Worm (Caenorhabditis elegans) whole organism, L1 larva: ENCODE data around the gene plc-2.

Experiments
- C04F5.9 ChIP-seq: sonication (generic microtip); optimal IDR thresholded peaks from 2 replicates; lab custom pipeline; 2016; ENCODE audit warnings: missing genetic modification characterization, missing compliant biosample characterization
- C16A3.4 ChIP-seq: fragments of 150-350 bp; optimal IDR thresholded peaks from 2 replicates; lab custom pipeline; 2014; ENCODE audit warnings: missing biosample characterization, missing genetic modification characterization
- C34B4.2 ChIP-seq: sonication (generic microtip); optimal IDR thresholded peaks from 2 replicates; lab custom pipeline; 2017; ENCODE audit warnings: mild to moderate bottlenecking, missing genetic modification characterization, missing compliant biosample characterization
- F16B12.6 ChIP-seq: fragments of 150-350 bp; optimal IDR thresholded peaks from 2 replicates; lab custom pipeline; 2014; ENCODE audit warnings: missing biosample characterization, missing genetic modification characterization
- aha-1 ChIP-seq: fragments of 150-350 bp; optimal IDR thresholded peaks from 2 replicates; lab custom pipeline; 2014; ENCODE audit warnings: missing biosample characterization, missing genetic modification characterization
- aly-2 ChIP-seq: fragments of 150-350 bp; optimal IDR thresholded peaks from 2 replicates; lab custom pipeline; 2014; ENCODE audit warnings: missing biosample characterization, missing genetic modification characterization
- blmp-1 ChIP-seq: fragments of 150-350 bp; optimal IDR thresholded peaks from 2 replicates; lab custom pipeline; 2014; ENCODE audit warnings: missing biosample characterization, missing genetic modification characterization
- ceh-63 ChIP-seq: fragments of 200-800 bp; sonication (Bioruptor generic); optimal IDR thresholded peaks from 2 replicates; lab custom pipeline; 2018; ENCODE audit warnings: mild to moderate bottlenecking, missing genetic modification characterization, missing compliant biosample characterization
- ceh-8 ChIP-seq: fragments of 200-800 bp; sonication (Bioruptor generic); optimal IDR thresholded peaks from 2 replicates; lab custom pipeline; 2018; ENCODE audit warnings: mild to moderate bottlenecking, missing genetic modification characterization, moderate library complexity, missing compliant biosample characterization
- ceh-82 ChIP-seq, 3 experiments: fragments of 150-350 bp in 1 of 3; sonication (generic microtip) in 2 of 3; optimal IDR thresholded peaks; 2 replicates each; lab custom pipeline; 2014 to 2017; ENCODE audit warnings: missing biosample characterization in 3 of 3, missing genetic modification characterization in 3 of 3
- ceh-90 ChIP-seq: sonication (generic microtip); optimal IDR thresholded peaks from 2 replicates; lab custom pipeline; 2016; ENCODE audit warnings: missing genetic modification characterization, missing compliant biosample characterization
- ces-1 ChIP-seq: fragments of 150-350 bp; optimal IDR thresholded peaks from 2 replicates; lab custom pipeline; 2014; ENCODE audit warnings: missing biosample characterization, missing genetic modification reagents, missing genetic modification characterization
- dsc-1 ChIP-seq: sonication (generic microtip); optimal IDR thresholded peaks from 2 replicates; lab custom pipeline; 2016; ENCODE audit warnings: mild to moderate bottlenecking, missing genetic modification characterization, missing compliant biosample characterization
- egl-27 ChIP-seq, 2 experiments: fragments of 150-350 bp in 1 of 2; sonication (generic microtip); optimal IDR thresholded peaks; 3 replicates each; lab custom pipeline; 2017 to 2018; ENCODE audit warnings: missing biosample characterization in 2 of 2, missing genetic modification characterization in 2 of 2, missing genetic modification reagents in 2 of 2
- elt-2 ChIP-seq: sonication (generic microtip); optimal IDR thresholded peaks from 2 replicates; lab custom pipeline; 2016; ENCODE audit warnings: missing genetic modification characterization, mild to moderate bottlenecking, inconsistent platforms, missing compliant biosample characterization, missing genetic modification reagents
- elt-3 ChIP-seq, 6 experiments: fragments of 150-350 bp in 1 of 6; sonication (generic microtip); optimal IDR thresholded peaks; 2 replicates each; lab custom pipeline; 2017 to 2018; ENCODE audit warnings: missing biosample characterization in 6 of 6, missing genetic modification characterization in 6 of 6, inconsistent platforms in 1 of 6
- ets-5 ChIP-seq: fragments of 200-800 bp; sonication (Bioruptor generic); IDR thresholded peaks from 2 replicates; pipeline ENCODE4 v1.3.6; 2022; ENCODE audit warnings: missing genetic modification characterization, missing compliant biosample characterization
- fkh-4 ChIP-seq: sonication (generic microtip); optimal IDR thresholded peaks from 2 replicates; lab custom pipeline; 2016; ENCODE audit warnings: missing compliant biosample characterization, missing genetic modification characterization, borderline replicate concordance
- fkh-8 ChIP-seq: sonication (generic microtip); optimal IDR thresholded peaks from 2 replicates; lab custom pipeline; 2016; ENCODE audit warnings: mild to moderate bottlenecking, missing genetic modification characterization, missing compliant biosample characterization
- fos-1 ChIP-seq: fragments of 150-350 bp; optimal IDR thresholded peaks from 2 replicates; lab custom pipeline; 2014; ENCODE audit warnings: missing biosample characterization, missing genetic modification characterization
- grh-1 ChIP-seq: fragments of 200-800 bp; sonication (Bioruptor generic); IDR thresholded peaks from 2 replicates; pipeline ENCODE4 v1.3.6; 2022; ENCODE audit warnings: missing genetic modification reagents, missing genetic modification characterization, missing compliant biosample characterization
- hlh-17 ChIP-seq: fragments of 200-800 bp; sonication (Bioruptor generic); optimal IDR thresholded peaks from 2 replicates; lab custom pipeline; 2018; ENCODE audit warnings: missing genetic modification characterization, mild to moderate bottlenecking, missing compliant biosample characterization, moderate library complexity, borderline replicate concordance
- irx-1 ChIP-seq: sonication (generic microtip); optimal IDR thresholded peaks from 2 replicates; lab custom pipeline; 2016; ENCODE audit warnings: missing genetic modification characterization, missing compliant biosample characterization
- lin-13 ChIP-seq: fragments of 150-350 bp; optimal IDR thresholded peaks from 2 replicates; lab custom pipeline; 2014; ENCODE audit warnings: missing biosample characterization, missing genetic modification reagents, missing genetic modification characterization
- lin-35 ChIP-seq, 2 experiments: fragments of 150-350 bp; optimal IDR thresholded peaks; 2 replicates each; lab custom pipeline; 2014; ENCODE audit warnings: missing biosample characterization in 2 of 2, missing genetic modification characterization in 2 of 2, missing genetic modification reagents in 2 of 2
- lin-39 ChIP-seq: fragments of 150-350 bp; optimal IDR thresholded peaks from 2 replicates; lab custom pipeline; 2014; ENCODE audit warnings: missing biosample characterization, missing genetic modification reagents, missing genetic modification characterization
- lir-3 ChIP-seq: sonication (generic microtip); optimal IDR thresholded peaks from 2 replicates; lab custom pipeline; 2016; ENCODE audit warnings: mild to moderate bottlenecking, missing genetic modification characterization, moderate library complexity, missing compliant biosample characterization; ENCODE audit not compliant: poor library complexity
- lsy-2 ChIP-seq, 2 experiments: fragments of 150-350 bp; optimal IDR thresholded peaks; 2 replicates each; lab custom pipeline; 2014; ENCODE audit warnings: missing biosample characterization in 2 of 2, missing genetic modification characterization in 2 of 2
- mab-9 ChIP-seq: fragments of 200-800 bp; sonication (Bioruptor generic); IDR thresholded peaks from 2 replicates; pipeline ENCODE4 v1.3.6; 2022; ENCODE audit warnings: missing genetic modification reagents, missing genetic modification characterization, missing compliant biosample characterization
- mdl-1 ChIP-seq, 2 experiments: fragments of 150-350 bp; optimal IDR thresholded peaks; 2 replicates each; lab custom pipeline; 2014 to 2017; ENCODE audit warnings: missing biosample characterization in 2 of 2, missing genetic modification characterization in 2 of 2, inconsistent platforms in 1 of 2
- mef-2 ChIP-seq: fragments of 150-350 bp; optimal IDR thresholded peaks from 2 replicates; lab custom pipeline; 2014; ENCODE audit warnings: missing biosample characterization, missing genetic modification characterization
- mep-1 ChIP-seq: fragments of 150-350 bp; optimal IDR thresholded peaks from 2 replicates; lab custom pipeline; 2014; ENCODE audit warnings: missing biosample characterization, missing genetic modification characterization
- nhr-12 ChIP-seq: sonication (generic microtip); optimal IDR thresholded peaks from 2 replicates; lab custom pipeline; 2017; ENCODE audit warnings: missing biosample characterization, missing genetic modification characterization
- nhr-237 ChIP-seq: fragments of 150-350 bp; optimal IDR thresholded peaks from 2 replicates; lab custom pipeline; 2014; ENCODE audit warnings: missing biosample characterization, missing genetic modification characterization
- nhr-47 ChIP-seq: sonication (generic microtip); optimal IDR thresholded peaks from 2 replicates; lab custom pipeline; 2016; ENCODE audit warnings: mild to moderate bottlenecking, missing genetic modification characterization, moderate library complexity, missing compliant biosample characterization
- nhr-76 ChIP-seq: sonication (generic microtip); optimal IDR thresholded peaks from 2 replicates; lab custom pipeline; 2017; ENCODE audit warnings: missing biosample characterization, missing genetic modification characterization
- nhr-90 ChIP-seq: sonication (generic microtip); optimal IDR thresholded peaks from 2 replicates; lab custom pipeline; 2016; ENCODE audit warnings: mild to moderate bottlenecking, missing genetic modification characterization, missing compliant biosample characterization; ENCODE audit not compliant: poor library complexity
- pag-3 ChIP-seq: sonication (generic microtip); optimal IDR thresholded peaks from 2 replicates; lab custom pipeline; 2017; ENCODE audit warnings: missing genetic modification characterization, mild to moderate bottlenecking, missing compliant biosample characterization, antibody characterized with exemption, borderline replicate concordance; ENCODE audit not compliant: insufficient read depth
- pax-3 ChIP-seq: fragments of 200-800 bp; sonication (Bioruptor generic); optimal IDR thresholded peaks from 2 replicates; lab custom pipeline; 2018; ENCODE audit warnings: mild to moderate bottlenecking, missing genetic modification characterization, moderate library complexity, missing compliant biosample characterization
- rnt-1 ChIP-seq: sonication (generic microtip); optimal IDR thresholded peaks from 2 replicates; lab custom pipeline; 2016; ENCODE audit warnings: mild to moderate bottlenecking, missing genetic modification characterization, moderate library complexity, missing compliant biosample characterization
- snpc-4 ChIP-seq: fragments of 150-350 bp; optimal IDR thresholded peaks from 2 replicates; lab custom pipeline; 2014; ENCODE audit warnings: missing biosample characterization, missing genetic modification characterization
- sox-4 ChIP-seq: sonication (generic microtip); optimal IDR thresholded peaks from 2 replicates; lab custom pipeline; 2016; ENCODE audit warnings: missing genetic modification characterization, missing compliant biosample characterization
- sup-37 ChIP-seq: fragments of 200-800 bp; sonication (Bioruptor generic); optimal IDR thresholded peaks from 2 replicates; lab custom pipeline; 2018; ENCODE audit warnings: mild to moderate bottlenecking, missing genetic modification characterization, missing compliant biosample characterization
- tbx-2 ChIP-seq: sonication (generic microtip); optimal IDR thresholded peaks from 2 replicates; lab custom pipeline; 2016; ENCODE audit warnings: missing genetic modification characterization, missing compliant biosample characterization
- tlp-1 ChIP-seq: fragments of 150-350 bp; optimal IDR thresholded peaks from 2 replicates; lab custom pipeline; 2014; ENCODE audit warnings: missing biosample characterization, missing genetic modification characterization
- unc-130 ChIP-seq: fragments of 150-350 bp; optimal IDR thresholded peaks from 2 replicates; lab custom pipeline; 2017; ENCODE audit warnings: missing biosample characterization, missing genetic modification characterization, inconsistent platforms
- unc-62 ChIP-seq: fragments of 150-350 bp; optimal IDR thresholded peaks from 2 replicates; lab custom pipeline; 2014; ENCODE audit warnings: missing biosample characterization, missing genetic modification reagents, missing genetic modification characterization
- unc-86 ChIP-seq: sonication (generic microtip); optimal IDR thresholded peaks from 2 replicates; lab custom pipeline; 2016; ENCODE audit warnings: missing genetic modification characterization, missing compliant biosample characterization
- unc-98 ChIP-seq: fragments of 200-800 bp; sonication (Bioruptor generic); IDR thresholded peaks from 2 replicates; pipeline ENCODE4 v1.3.6; 2022; ENCODE audit warnings: missing genetic modification characterization, missing compliant biosample characterization
- xbp-1 ChIP-seq: sonication (generic microtip); optimal IDR thresholded peaks from 2 replicates; lab custom pipeline; 2016; ENCODE audit warnings: missing genetic modification characterization, missing compliant biosample characterization
- zip-4 ChIP-seq: fragments of 200-800 bp; sonication (Bioruptor generic); optimal IDR thresholded peaks from 2 replicates; lab custom pipeline; 2018; ENCODE audit warnings: mild to moderate bottlenecking, missing genetic modification characterization, moderate library complexity, missing compliant biosample characterization
- ztf-4 ChIP-seq: fragments of 150-350 bp; optimal IDR thresholded peaks from 2 replicates; lab custom pipeline; 2014; ENCODE audit warnings: missing biosample characterization, missing genetic modification characterization

The plc-2 gene

ce11 chrV:15189567-15189966, 2.8 kb upstream of the plc-2 start, which contains the start of gene cyn-3 (continued):
- TF ChIP-seq lin-39, result peak; percentile 86
- TF ChIP-seq mep-1 (tag; lab: Kevin White, UChicago), result peak; percentile 92
- peak; percentile 90 for TF ChIP-seq unc-86 (tag; lab: Kevin White, UChicago)
- peak; percentile 32 for TF ChIP-seq sup-37 (GFP tag; lab: Kevin White, UChicago)
- peak; percentile 92 for TF ChIP-seq pax-3 (tag; lab: Kevin White, UChicago)
- peak; percentile 89 for TF ChIP-seq fkh-8 (tag; lab: Kevin White, UChicago)
- TF ChIP-seq ceh-90 (tag; lab: Kevin White, UChicago), result no peak
- no peak for TF ChIP-seq ets-5
- peak; percentile 85 for TF ChIP-seq nhr-90 (tag; lab: Kevin White, UChicago)
- peak; percentile 90 for TF ChIP-seq fos-1 (tag; lab: Kevin White, UChicago)
- no peak for TF ChIP-seq hlh-17
- TF ChIP-seq ceh-63 (GFP tag; lab: Kevin White, UChicago), result no peak
- peak; percentile 73 for TF ChIP-seq mef-2 (tag; lab: Kevin White, UChicago)
- TF ChIP-seq unc-130 (tag; lab: Kevin White, UChicago), result peak; percentile 83
- TF ChIP-seq dsc-1, result peak; percentile 88
- TF ChIP-seq ces-1 (GFP tag; lab: Kevin White, UChicago), result no peak
- peak; percentile 74 for TF ChIP-seq F16B12.6 (tag; lab: Kevin White, UChicago)
- peak; percentile 100 for TF ChIP-seq lin-35 (GFP tag; optimal IDR thresholded peaks at IDR 0.05; lab: Kevin White, UChicago)
- peak; percentile 91 for TF ChIP-seq blmp-1
- TF ChIP-seq lir-3, result peak; percentile 64
- TF ChIP-seq sox-4 (tag; lab: Kevin White, UChicago), result peak; percentile 73
- peak in 3 of 6 experiments; percentile 29 to 89 (median 83) for TF ChIP-seq elt-3 (tag; optimal IDR thresholded peaks at IDR 0.05; lab: Kevin White, UChicago)
- TF ChIP-seq tlp-1 (tag; lab: Kevin White, UChicago), result no peak
- no peak for TF ChIP-seq C34B4.2
- TF ChIP-seq fkh-4 (tag; lab: Kevin White, UChicago), result peak; percentile 31
- TF ChIP-seq nhr-47 (tag; lab: Kevin White, UChicago), result peak; percentile 95
- TF ChIP-seq nhr-12 (tag; lab: Kevin White, UChicago), result no peak
- TF ChIP-seq nhr-76, result no peak
- peak; percentile 77 for TF ChIP-seq nhr-237 (tag; lab: Kevin White, UChicago)
- no peak for TF ChIP-seq C04F5.9
- peak; percentile 89 for TF ChIP-seq lin-13 (GFP tag; lab: Kevin White, UChicago)
- TF ChIP-seq ceh-8, result peak; percentile 10
- 0 out of 2 replicates have a peak, but pooled peaks have one; percentile 26 for TF ChIP-seq mab-9 (GFP tag; lab: Robert Waterston, UW)
- TF ChIP-seq grh-1 (GFP tag; lab: Robert Waterston, UW), result peak; percentile 87
- TF ChIP-seq ztf-4 (tag; lab: Kevin White, UChicago), result peak; percentile 79
- no peak for TF ChIP-seq pag-3 (tag; lab: Kevin White, UChicago)
- peak; percentile 37 for TF ChIP-seq elt-2 (tag; lab: Kevin White, UChicago)
- peak in 1 of 2 experiments; percentile 85 for TF ChIP-seq mdl-1 (tag; optimal IDR thresholded peaks at IDR 0.05; lab: Kevin White, UChicago)
- TF ChIP-seq snpc-4 (tag; lab: Kevin White, UChicago), result peak; percentile 74
- TF ChIP-seq rnt-1 (tag; lab: Kevin White, UChicago), result peak; percentile 92
- peak; percentile 92 for TF ChIP-seq xbp-1 (tag; lab: Kevin White, UChicago)
- no peak for TF ChIP-seq unc-62 (GFP tag; lab: Kevin White, UChicago)
- TF ChIP-seq irx-1, result peak; percentile 83
- peak; percentile 52 for TF ChIP-seq zip-4
- peak; percentile 95 for TF ChIP-seq C16A3.4
- peak; percentile 91 to 95 for TF ChIP-seq lsy-2 (tag; optimal IDR thresholded peaks at IDR 0.05; lab: Kevin White, UChicago)
- peak; percentile 80 to 95 (median 81) for TF ChIP-seq ceh-82 (tag; optimal IDR thresholded peaks at IDR 0.05; lab: Kevin White, UChicago)
- TF ChIP-seq egl-27 (tag; optimal IDR thresholded peaks at IDR 0.05; lab: Kevin White, UChicago), result no peak
- peak; percentile 8; the same call in 1 of the 2 replicates for TF ChIP-seq unc-98
- peak; percentile 56 for TF ChIP-seq aha-1 (tag; lab: Kevin White, UChicago)
- TF ChIP-seq tbx-2 (tag; lab: Kevin White, UChicago), result peak; percentile 94
- TF ChIP-seq aly-2 (tag; lab: Kevin White, UChicago), result peak; percentile 83
